Worm (Caenorhabditis elegans) whole organism, L4/young adult: ENCODE data around the gene tra-3.

Source experiments
- W03F9.2 ChIP-seq: fragments of 150-350 bp; optimal IDR thresholded peaks from 2 replicates; lab custom pipeline; 2014; ENCODE audit warnings: missing biosample characterization, missing genetic modification characterization
- dao-5 ChIP-seq: sonication (generic microtip); optimal IDR thresholded peaks from 2 replicates; lab custom pipeline; 2016; ENCODE audit warnings: missing genotype, missing genetic modification characterization, moderate library complexity, missing compliant biosample characterization

DNA sequence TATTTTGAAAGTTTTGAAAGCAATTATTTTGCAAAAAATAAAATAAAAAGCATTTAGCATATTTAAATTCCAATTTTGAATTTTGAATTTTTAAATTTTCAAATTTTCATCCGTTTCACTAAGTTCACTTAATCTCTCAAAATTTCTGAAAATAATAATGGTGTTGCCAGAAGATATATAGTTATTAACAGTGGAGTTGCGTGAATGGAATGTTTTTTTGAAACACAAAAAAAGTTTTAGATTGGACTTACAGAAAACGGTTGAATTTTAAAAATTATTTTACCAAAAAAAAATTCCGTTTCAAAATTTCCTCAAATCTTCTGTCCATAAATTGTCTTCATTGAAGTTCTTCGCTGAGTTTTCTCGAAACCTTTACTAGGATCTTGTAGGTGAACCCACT, 52.7 kb downstream of the tra-3 start:
- TF ChIP-seq dao-5, result no peak
- TF ChIP-seq W03F9.2 (tag; lab: Kevin White, UChicago), result no peak
